Worm (Caenorhabditis elegans) whole organism, dauer: ENCODE results near the gene col-186.

Experiments used
- unc-62 ChIP-seq: sonication (generic microtip); optimal IDR thresholded peaks from 2 replicates; lab custom pipeline; 2017; ENCODE audit warnings: missing biosample characterization, missing genetic modification reagents, missing genetic modification characterization

Gene col-186

ce11 chrX:15958767-15959166, 7.5 kb downstream of the col-186 start, which contains the start of gene C09G1.5:
Gene C09G1.5, plus strand, starts transcription at chrX:15959067.
- TF ChIP-seq unc-62, result no peak

ce11 chrX:15982630-15983029, 31.3 kb downstream of the col-186 start, which contains the start of gene C09G1.2:
Gene C09G1.2, minus strand, starts transcription at chrX:15982730.
- no peak for TF ChIP-seq unc-62

- no peak for TF ChIP-seq unc-62
These were observed 32.0 kb downstream of the col-186 start for ce11 chrX:15983288-15983687.

ce11 chrX:15988577-15988976, 37.3 kb downstream of the col-186 start:
- no peak for TF ChIP-seq unc-62

ce11 chrX:15992806-15993205, 41.5 kb downstream of the col-186 start:
- no peak for TF ChIP-seq unc-62

- TF ChIP-seq unc-62, result no peak
These were observed 42.6 kb downstream of the col-186 start for ce11 chrX:15993916-15994315.

- no peak for TF ChIP-seq unc-62
These were observed 45.9 kb downstream of the col-186 start for ce11 chrX:15997153-15997552.

ce11 chrX:15997926-15998325, 46.6 kb downstream of the col-186 start:
- no peak for TF ChIP-seq unc-62

- TF ChIP-seq unc-62, result no peak
These were observed 51.5 kb downstream of the col-186 start for ce11 chrX:16002794-16003193.
